Worm (Caenorhabditis elegans): ENCODE results near the gene eif-3.L.

Gene eif-3.L

ce11 chrII:5665029-5665428, 42.7 kb upstream of the eif-3.L start, which contains the start of gene C25H3.15:
Gene C25H3.15, plus strand, starts transcription at chrII:5665329.
- TF ChIP-seq attf-5 (GFP tag; optimal IDR thresholded peaks at IDR 0.05) (no peak), ets-4 (GFP tag; optimal IDR thresholded peaks at IDR 0.05) (no peak), gei-17 (GFP tag; optimal IDR thresholded peaks at IDR 0.05) (no peak), dox-1 (GFP tag; IDR thresholded peaks at IDR 0.05) (no peak), nhr-90 (tag; optimal IDR thresholded peaks at IDR 0.05) (no peak), nhr-120 (GFP tag; IDR thresholded peaks at IDR 0.05) (no peak), hsf-1 (GFP tag; IDR thresholded peaks at IDR 0.05) (no peak), ztf-22 (GFP tag; optimal IDR thresholded peaks at IDR 0.05) (no peak), efl-1 (GFP tag; optimal IDR thresholded peaks at IDR 0.05) (no peak), repo-1 (tag; optimal IDR thresholded peaks at IDR 0.05) (no peak), B0261.1 (tag; optimal IDR thresholded peaks at IDR 0.05) (no peak), Y53F4B.3 (GFP tag; IDR thresholded peaks at IDR 0.05) (no peak), madf-3 (GFP tag; IDR thresholded peaks at IDR 0.05) (no peak)

- TF ChIP-seq F22D6.2 (tag; optimal IDR thresholded peaks at IDR 0.05): no peak
- no peak for TF ChIP-seq nfya-2 (GFP tag; IDR thresholded peaks at IDR 0.05)
- no peak for TF ChIP-seq D2030.7 (GFP tag; IDR thresholded peaks at IDR 0.05)
- TF ChIP-seq let-526 (GFP tag; IDR thresholded peaks at IDR 0.05): no peak
- TF ChIP-seq lin-54 (GFP tag; optimal IDR thresholded peaks at IDR 0.05): no peak
- TF ChIP-seq attf-6 (GFP tag; IDR thresholded peaks at IDR 0.05): no peak
- no peak for TF ChIP-seq F39B2.1 (GFP tag; IDR thresholded peaks at IDR 0.05)
- TF ChIP-seq snpc-1.1 (tag; optimal IDR thresholded peaks at IDR 0.05; ENCODE audit: insufficient read depth): no peak
- no peak for TF ChIP-seq aptf-3 (GFP tag; IDR thresholded peaks at IDR 0.05)
Observed at ce11 chrII:5663180-5663791, 41.0 kb upstream of the eif-3.L start.

- peak; percentile 91 for TF ChIP-seq bed-1 (GFP tag; IDR thresholded peaks at IDR 0.05)
- TF ChIP-seq Y56A3A.18 (GFP tag; IDR thresholded peaks at IDR 0.05): peak; percentile 93
- TF ChIP-seq F37B4.10 (GFP tag; IDR thresholded peaks at IDR 0.05): peak; percentile 92; the same call in 1 of the 2 replicates
- peak; percentile 99 for TF ChIP-seq aptf-3 (GFP tag; IDR thresholded peaks at IDR 0.05)
- TF ChIP-seq ccch-3 (GFP tag; optimal IDR thresholded peaks at IDR 0.05): no peak
- TF ChIP-seq ztf-28 (GFP tag; IDR thresholded peaks at IDR 0.05): peak; percentile 93
- 0 out of 2 replicates have a peak, but pooled peaks have one; percentile 70 for TF ChIP-seq lag-1 (GFP tag; IDR thresholded peaks at IDR 0.05)
- peak; percentile 88 for TF ChIP-seq cebp-1 (GFP tag; IDR thresholded peaks at IDR 0.05)
- peak; percentile 90 for TF ChIP-seq cebp-1 (tag; optimal IDR thresholded peaks at IDR 0.05)
- peak; percentile 96 for TF ChIP-seq pbrm-1 (GFP tag; IDR thresholded peaks at IDR 0.05)
- TF ChIP-seq rcor-1 (GFP tag; IDR thresholded peaks at IDR 0.05): peak; percentile 79
- TF ChIP-seq mel-28 (tag; optimal IDR thresholded peaks at IDR 0.05; ENCODE audit: borderline replicate concordance): peak; percentile 92
- TF ChIP-seq attf-6 (GFP tag; IDR thresholded peaks at IDR 0.05): peak; percentile 92
- TF ChIP-seq lin-35 (GFP tag; optimal IDR thresholded peaks at IDR 0.05): peak in 2 of 3 experiments; percentile 57 to 69
- peak; percentile 95; the same call in 1 of the 2 replicates for TF ChIP-seq ztf-25 (GFP tag; IDR thresholded peaks at IDR 0.05)
- peak; percentile 96 for TF ChIP-seq sea-2 (GFP tag; IDR thresholded peaks at IDR 0.05)
- TF ChIP-seq F33H1.4 (GFP tag; IDR thresholded peaks at IDR 0.05): no peak; the same call in 1 of the 2 replicates
- TF ChIP-seq egl-44 (GFP tag; IDR thresholded peaks at IDR 0.05): peak; percentile 90; the same call in 1 of the 2 replicates
- peak; percentile 91 for TF ChIP-seq mcd-1 (GFP tag; IDR thresholded peaks at IDR 0.05)
- peak; percentile 51 for TF ChIP-seq snpc-4 (GFP tag; optimal IDR thresholded peaks at IDR 0.05)
- TF ChIP-seq snpc-4 (tag; optimal IDR thresholded peaks at IDR 0.05): peak in 2 of 4 experiments; percentile 82 to 84
- TF ChIP-seq madf-10 (tag; optimal IDR thresholded peaks at IDR 0.05): peak; percentile 85
- TF ChIP-seq D2030.7 (GFP tag; IDR thresholded peaks at IDR 0.05): peak; percentile 64
- TF ChIP-seq hmg-20 (GFP tag; IDR thresholded peaks at IDR 0.05): peak; percentile 91
- TF ChIP-seq lin-26 (GFP tag; IDR thresholded peaks at IDR 0.05): peak; percentile 85
- peak; percentile 28 for TF ChIP-seq ztf-18 (tag; optimal IDR thresholded peaks at IDR 0.05)
- TF ChIP-seq ztf-22 (GFP tag; optimal IDR thresholded peaks at IDR 0.05): peak; percentile 55
- peak; percentile 74 for TF ChIP-seq ZK185.1 (tag; optimal IDR thresholded peaks at IDR 0.05; ENCODE audit: poor library complexity, severe bottlenecking)
Observed at ce11 chrII:5661735-5662177, 39.5 kb upstream of the eif-3.L start.
